Worm (Caenorhabditis elegans): ENCODE data around the gene cpg-7.
A peak's percentile ranks its signal among the peaks of the same experiment; 100 is the strongest.

Gene cpg-7

ce11 chrII:14089796-14090372, 19.1 kb downstream of the cpg-7 start:
- TF ChIP-seq dpl-1 (GFP tag; optimal IDR thresholded peaks at IDR 0.05), result no peak
- no peak for TF ChIP-seq efl-3 (GFP tag; optimal IDR thresholded peaks at IDR 0.05)
- no peak for TF ChIP-seq grh-1 (GFP tag; IDR thresholded peaks at IDR 0.05)
- TF ChIP-seq nhr-84 (tag; optimal IDR thresholded peaks at IDR 0.05), result no peak
- no peak for TF ChIP-seq xbp-1 (tag; optimal IDR thresholded peaks at IDR 0.05)
- TF ChIP-seq lsy-2 (tag; optimal IDR thresholded peaks at IDR 0.05), result no peak
- TF ChIP-seq C16A3.4 (tag; optimal IDR thresholded peaks at IDR 0.05), result no peak
- TF ChIP-seq skn-1 (tag; optimal IDR thresholded peaks at IDR 0.05), result no peak
- TF ChIP-seq ceh-63 (GFP tag; optimal IDR thresholded peaks at IDR 0.05), result no peak
- no peak for TF ChIP-seq fos-1 (tag; optimal IDR thresholded peaks at IDR 0.05)
- no peak for TF ChIP-seq hlh-4 (tag; optimal IDR thresholded peaks at IDR 0.05)
- no peak for TF ChIP-seq nhr-71 (tag; optimal IDR thresholded peaks at IDR 0.05)
- no peak for TF ChIP-seq lin-14 (GFP tag; optimal IDR thresholded peaks at IDR 0.05)
- no peak for TF ChIP-seq C34B4.2 (tag; optimal IDR thresholded peaks at IDR 0.05)
- no peak for TF ChIP-seq fkh-10 (GFP tag; optimal IDR thresholded peaks at IDR 0.05)
- no peak for TF ChIP-seq lir-3 (tag; optimal IDR thresholded peaks at IDR 0.05; ENCODE audit: poor library complexity)
- no peak for TF ChIP-seq nhr-77 (tag; optimal IDR thresholded peaks at IDR 0.05)
- no peak for TF ChIP-seq isw-1 (GFP tag; IDR thresholded peaks at IDR 0.05)

DNA sequence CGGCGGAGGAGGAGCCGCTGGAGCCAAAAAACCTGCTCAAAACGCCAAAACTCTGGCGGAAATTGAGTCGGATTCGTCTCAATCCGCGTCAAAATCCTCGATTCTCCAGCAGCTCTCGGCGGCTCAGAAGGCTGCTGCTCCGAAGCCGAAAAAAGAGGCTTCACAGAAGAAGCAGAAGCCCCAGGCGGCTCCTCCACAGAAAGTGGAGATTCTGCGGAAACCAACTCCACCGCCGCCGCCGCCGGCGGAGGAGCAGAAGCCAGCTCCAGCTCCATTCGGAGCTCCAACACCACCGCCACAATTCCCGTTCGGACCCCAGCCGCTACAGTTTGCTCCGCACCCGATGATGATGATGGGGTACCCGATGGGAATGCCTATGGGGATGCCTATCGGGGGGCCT, 22.1 kb downstream of the cpg-7 start:
- TF ChIP-seq ceh-8 (GFP tag; optimal IDR thresholded peaks at IDR 0.05), result peak; percentile 46
- TF ChIP-seq vab-15 (tag; optimal IDR thresholded peaks at IDR 0.05), result no peak

ce11 chrII:14077823-14078222, 31.2 kb downstream of the cpg-7 start:
- no peak for TF ChIP-seq lin-15B (tag; optimal IDR thresholded peaks at IDR 0.05)
- no peak for TF ChIP-seq unc-62 (GFP tag; optimal IDR thresholded peaks at IDR 0.05)
- TF ChIP-seq skn-1 (tag; optimal IDR thresholded peaks at IDR 0.05), result no peak
- no peak for TF ChIP-seq snpc-4 (tag; optimal IDR thresholded peaks at IDR 0.05)
- TF ChIP-seq aha-1 (tag; optimal IDR thresholded peaks at IDR 0.05), result no peak
- TF ChIP-seq isw-1 (GFP tag; IDR thresholded peaks at IDR 0.05), result no peak
- no peak for TF ChIP-seq ama-1 (optimal IDR thresholded peaks at IDR 0.05)
- TF ChIP-seq fkh-4 (tag; optimal IDR thresholded peaks at IDR 0.05; ENCODE audit: borderline replicate concordance), result no peak
- no peak for TF ChIP-seq F16B12.6 (tag; optimal IDR thresholded peaks at IDR 0.05)
- TF ChIP-seq hpl-2 (GFP tag; optimal IDR thresholded peaks at IDR 0.05), result no peak
- TF ChIP-seq C34B4.2 (tag; optimal IDR thresholded peaks at IDR 0.05), result no peak

DNA sequence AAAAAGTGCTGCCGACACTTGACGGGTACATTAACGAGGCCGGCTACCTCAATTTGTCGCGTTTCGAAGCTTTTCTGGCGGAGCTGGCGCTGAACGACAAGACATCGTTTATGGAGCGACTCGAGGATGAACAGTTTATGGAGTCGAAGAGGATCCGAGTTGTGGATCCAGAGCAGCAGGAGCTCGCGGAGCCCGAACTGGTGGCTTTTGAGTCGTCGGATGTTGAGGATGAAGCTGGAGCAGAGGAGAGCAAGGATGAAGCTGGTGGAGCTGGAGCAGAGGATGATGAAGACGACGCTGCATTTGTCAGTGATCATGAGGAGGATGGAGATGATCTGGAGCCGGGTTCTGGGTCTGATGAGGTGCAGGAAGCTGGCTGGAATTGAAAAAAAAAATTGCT, 34.2 kb downstream of the cpg-7 start:
- TF ChIP-seq pax-3 (tag; optimal IDR thresholded peaks at IDR 0.05) (no peak), nhr-20 (tag; optimal IDR thresholded peaks at IDR 0.05) (no peak), zag-1 (tag; optimal IDR thresholded peaks at IDR 0.05) (no peak), elt-2 (tag; optimal IDR thresholded peaks at IDR 0.05) (no peak), mdl-1 (tag; optimal IDR thresholded peaks at IDR 0.05) (no peak), C34B4.2 (tag; optimal IDR thresholded peaks at IDR 0.05) (no peak), snpc-4 (tag; optimal IDR thresholded peaks at IDR 0.05) (no peak), zip-4 (GFP tag; optimal IDR thresholded peaks at IDR 0.05) (no peak), F16B12.6 (tag; optimal IDR thresholded peaks at IDR 0.05) (no peak), pag-3 (tag; optimal IDR thresholded peaks at IDR 0.05; ENCODE audit: borderline replicate concordance, insufficient read depth) (no peak), dsc-1 (tag; optimal IDR thresholded peaks at IDR 0.05) (no peak), ztf-4 (tag; optimal IDR thresholded peaks at IDR 0.05) (no peak), mab-9 (GFP tag; IDR thresholded peaks at IDR 0.05) (no peak), ama-1 (optimal IDR thresholded peaks at IDR 0.05) (no peak), lin-13 (GFP tag; optimal IDR thresholded peaks at IDR 0.05) (no peak), ceh-82 (tag; optimal IDR thresholded peaks at IDR 0.05) (no peak), nhr-47 (tag; optimal IDR thresholded peaks at IDR 0.05) (no peak), nhr-84 (tag; optimal IDR thresholded peaks at IDR 0.05) (no peak), sptf-1 (tag; optimal IDR thresholded peaks at IDR 0.05) (no peak), mef-2 (tag; optimal IDR thresholded peaks at IDR 0.05) (no peak)
